Fruit fly (Drosophila melanogaster) whole organism, prepupa: ENCODE data around the gene Best2.
A peak's percentile ranks its signal among the peaks of the same experiment; 100 is the strongest.

Source experiments
- Blimp-1 ChIP-seq: fragments of 200-800 bp; sonication (Bioruptor generic); optimal IDR thresholded peaks from 3 replicates; lab custom pipeline; 2017; ENCODE audit warnings: missing biosample characterization, missing genetic modification characterization, mild to moderate bottlenecking, moderate library complexity, missing genetic modification reagents
- CG10669 ChIP-seq: fragments of 200-800 bp; sonication (Bioruptor generic); optimal IDR thresholded peaks from 3 replicates; lab custom pipeline; 2018; ENCODE audit warnings: missing biosample characterization, mild to moderate bottlenecking, missing genetic modification characterization, moderate library complexity
- CG11294 ChIP-seq: fragments of 200-800 bp; sonication (Bioruptor generic); IDR thresholded peaks from 2 replicates; pipeline ENCODE4 v1.3.6; 2022; ENCODE audit warnings: missing biosample characterization, missing genetic modification characterization
- CG15336 ChIP-seq: fragments of 200-800 bp; sonication (Bioruptor generic); IDR thresholded peaks from 2 replicates; pipeline ENCODE4 v1.3.6; 2022; ENCODE audit warnings: missing biosample characterization, missing genetic modification characterization
- CG1621 ChIP-seq: fragments of 200-800 bp; sonication (Bioruptor generic); optimal IDR thresholded peaks from 3 replicates; lab custom pipeline; 2018; ENCODE audit warnings: missing biosample characterization, mild to moderate bottlenecking, missing genetic modification characterization
- CG16779 ChIP-seq: fragments of 200-800 bp; sonication (Bioruptor generic); optimal IDR thresholded peaks from 3 replicates; lab custom pipeline; 2017; ENCODE audit warnings: missing biosample characterization, mild to moderate bottlenecking, missing genetic modification characterization
- CG3032 ChIP-seq: fragments of 200-800 bp; optimal IDR thresholded peaks from 2 replicates; lab custom pipeline; 2019; ENCODE audit warnings: missing biosample characterization, mild to moderate bottlenecking, missing genetic modification characterization, moderate library complexity
- CG31627 ChIP-seq: fragments of 200-800 bp; sonication (Bioruptor generic); optimal IDR thresholded peaks from 3 replicates; lab custom pipeline; 2016; ENCODE audit warnings: missing biosample characterization, missing genetic modification characterization
- CG32006 ChIP-seq: fragments of 200-800 bp; sonication (Bioruptor generic); optimal IDR thresholded peaks from 3 replicates; lab custom pipeline; 2017; ENCODE audit warnings: missing biosample characterization, mild to moderate bottlenecking, missing genetic modification characterization
- CG3919 ChIP-seq: fragments of 200-800 bp; sonication (Bioruptor generic); optimal IDR thresholded peaks from 3 replicates; lab custom pipeline; 2016; ENCODE audit warnings: missing biosample characterization, missing genetic modification characterization
- CG4318 ChIP-seq: fragments of 200-800 bp; sonication (Bioruptor generic); optimal IDR thresholded peaks from 3 replicates; lab custom pipeline; 2017; ENCODE audit warnings: missing biosample characterization, mild to moderate bottlenecking, missing genetic modification characterization
- CG6276 ChIP-seq: fragments of 200-800 bp; sonication (Bioruptor generic); optimal IDR thresholded peaks from 2 replicates; lab custom pipeline; 2017; ENCODE audit warnings: missing biosample characterization, mild to moderate bottlenecking, missing genetic modification characterization
- CG6792 ChIP-seq: fragments of 200-800 bp; sonication (Bioruptor generic); optimal IDR thresholded peaks from 3 replicates; lab custom pipeline; 2016; ENCODE audit warnings: missing biosample characterization, missing genetic modification characterization
- CG6808 ChIP-seq: fragments of 200-800 bp; sonication (Bioruptor generic); optimal IDR thresholded peaks from 3 replicates; lab custom pipeline; 2017; ENCODE audit warnings: missing biosample characterization, missing genetic modification characterization, mild to moderate bottlenecking, moderate library complexity, missing genetic modification reagents
- CG6854 ChIP-seq: fragments of 200-800 bp; sonication (Bioruptor generic); optimal IDR thresholded peaks from 2 replicates; lab custom pipeline; 2017; ENCODE audit warnings: missing biosample characterization, mild to moderate bottlenecking, missing genetic modification characterization
- CG8319 ChIP-seq: fragments of 200-800 bp; sonication (Bioruptor generic); optimal IDR thresholded peaks from 3 replicates; lab custom pipeline; 2016; ENCODE audit warnings: missing biosample characterization, missing genetic modification characterization
- CG8632 ChIP-seq: fragments of 200-800 bp; sonication (Bioruptor generic); optimal IDR thresholded peaks from 3 replicates; lab custom pipeline; 2016; ENCODE audit warnings: missing biosample characterization, missing genetic modification characterization
- Eip75B ChIP-seq: fragments of 200-800 bp; sonication (Bioruptor generic); optimal IDR thresholded peaks from 3 replicates; lab custom pipeline; 2016; ENCODE audit warnings: missing biosample characterization, missing genetic modification characterization
- Eip78C ChIP-seq: fragments of 200-800 bp; sonication (Bioruptor generic); peaks from one replicate; lab custom pipeline; 2016; ENCODE audit warnings: missing biosample characterization, missing genetic modification characterization
- Eip93F ChIP-seq: fragments of 200-800 bp; sonication (Bioruptor generic); optimal IDR thresholded peaks from 2 replicates; lab custom pipeline; 2016; ENCODE audit warnings: missing biosample characterization, mild to moderate bottlenecking, missing genetic modification characterization
- Ets21C ChIP-seq: fragments of 200-800 bp; sonication (Bioruptor generic); optimal IDR thresholded peaks from 3 replicates; lab custom pipeline; 2016; ENCODE audit warnings: missing biosample characterization, missing genetic modification characterization
- Gug ChIP-seq: fragments of 200-800 bp; sonication (Bioruptor generic); IDR thresholded peaks from 2 replicates; pipeline ENCODE4 v1.3.6; 2022; ENCODE audit warnings: missing biosample characterization, missing genetic modification characterization
- Hr38 ChIP-seq: sonication (Bioruptor generic); optimal IDR thresholded peaks from 2 replicates; lab custom pipeline; 2016; ENCODE audit warnings: missing biosample characterization, missing genetic modification characterization
- Hr39 ChIP-seq: fragments of 200-800 bp; sonication (Bioruptor generic); optimal IDR thresholded peaks from 2 replicates; lab custom pipeline; 2016; ENCODE audit warnings: missing biosample characterization, missing genetic modification characterization
- Hr4 ChIP-seq: fragments of 200-800 bp; sonication (Bioruptor generic); optimal IDR thresholded peaks from 3 replicates; lab custom pipeline; 2016; ENCODE audit warnings: missing biosample characterization, missing genetic modification characterization
- Lpt ChIP-seq: fragments of 200-800 bp; sonication (Bioruptor generic); optimal IDR thresholded peaks from 3 replicates; lab custom pipeline; 2016; ENCODE audit warnings: missing biosample characterization, missing genetic modification characterization
- Met ChIP-seq: fragments of 200-800 bp; sonication (Bioruptor generic); optimal IDR thresholded peaks from 3 replicates; lab custom pipeline; 2016; ENCODE audit warnings: missing biosample characterization, missing genetic modification characterization
- OdsH ChIP-seq: fragments of 200-800 bp; sonication (Bioruptor generic); optimal IDR thresholded peaks from 3 replicates; lab custom pipeline; 2016; ENCODE audit warnings: missing biosample characterization, missing genetic modification characterization
- Smox ChIP-seq: fragments of 200-800 bp; sonication (Bioruptor generic); optimal IDR thresholded peaks from 3 replicates; lab custom pipeline; 2016; ENCODE audit warnings: missing biosample characterization, missing genetic modification characterization
- Sox14 ChIP-seq: fragments of 200-800 bp; sonication (Bioruptor generic); optimal IDR thresholded peaks from 3 replicates; lab custom pipeline; 2016; ENCODE audit warnings: missing biosample characterization, missing genetic modification characterization
- Sox15 ChIP-seq: fragments of 200-800 bp; sonication (Bioruptor generic); optimal IDR thresholded peaks from 3 replicates; lab custom pipeline; 2016; ENCODE audit warnings: missing biosample characterization, missing genetic modification characterization
- achi ChIP-seq: fragments of 200-800 bp; sonication (Bioruptor generic); optimal IDR thresholded peaks from 3 replicates; lab custom pipeline; 2016; ENCODE audit warnings: missing biosample characterization, missing genetic modification characterization
- acj6 ChIP-seq: fragments of 200-800 bp; sonication (Bioruptor generic); optimal IDR thresholded peaks from 3 replicates; lab custom pipeline; 2016; ENCODE audit warnings: missing biosample characterization, missing genetic modification characterization
- cyc ChIP-seq: fragments of 200-800 bp; sonication (Bioruptor generic); optimal IDR thresholded peaks from 3 replicates; lab custom pipeline; 2016; ENCODE audit warnings: missing biosample characterization, missing genetic modification characterization
- dac ChIP-seq: fragments of 200-800 bp; sonication (Bioruptor generic); optimal IDR thresholded peaks from 2 replicates; lab custom pipeline; 2017; ENCODE audit warnings: missing biosample characterization, mild to moderate bottlenecking, missing genetic modification characterization
- dsx ChIP-seq: fragments of 200-800 bp; optimal IDR thresholded peaks from 3 replicates; lab custom pipeline; 2019; ENCODE audit warnings: missing biosample characterization, mild to moderate bottlenecking, missing genetic modification characterization, moderate library complexity; ENCODE audit not compliant: poor library complexity, severe bottlenecking
- eg ChIP-seq: fragments of 200-800 bp; sonication (Bioruptor generic); IDR thresholded peaks from 3 replicates; pipeline ENCODE4 v1.3.6; 2022; ENCODE audit warnings: missing biosample characterization, missing genetic modification characterization
- esn ChIP-seq: fragments of 200-800 bp; sonication (Bioruptor generic); optimal IDR thresholded peaks from 2 replicates; lab custom pipeline; 2016; ENCODE audit warnings: missing biosample characterization, mild to moderate bottlenecking, missing genetic modification characterization, moderate library complexity
- fd59A ChIP-seq: fragments of 200-800 bp; sonication (Bioruptor generic); optimal IDR thresholded peaks from 2 replicates; lab custom pipeline; 2017; ENCODE audit warnings: missing biosample characterization, mild to moderate bottlenecking, missing genetic modification characterization, missing genetic modification reagents
- net ChIP-seq: fragments of 200-800 bp; sonication (Bioruptor generic); optimal IDR thresholded peaks from 3 replicates; lab custom pipeline; 2016; ENCODE audit warnings: missing biosample characterization, missing genetic modification characterization
- pdm3 ChIP-seq: fragments of 200-800 bp; sonication (Bioruptor generic); optimal IDR thresholded peaks from 3 replicates; lab custom pipeline; 2016; ENCODE audit warnings: missing biosample characterization, missing genetic modification characterization
- ss ChIP-seq, 2 experiments: fragments of 200-800 bp; sonication (Bioruptor generic); optimal IDR thresholded peaks; 2 replicates in 1 of 2; 3 replicates in 1 of 2; lab custom pipeline; 2017 to 2018; ENCODE audit warnings: mild to moderate bottlenecking in 2 of 2, missing biosample characterization in 2 of 2, missing genetic modification characterization in 2 of 2, moderate library complexity in 1 of 2
- svp ChIP-seq: fragments of 200-800 bp; sonication (Bioruptor generic); peaks from one replicate; lab custom pipeline; 2016; ENCODE audit warnings: missing biosample characterization, missing genetic modification characterization
- topi ChIP-seq: fragments of 200-800 bp; sonication (Bioruptor generic); optimal IDR thresholded peaks from 3 replicates; lab custom pipeline; 2016; ENCODE audit warnings: missing biosample characterization, missing genetic modification characterization
- vri ChIP-seq: fragments of 200-800 bp; sonication (Bioruptor generic); optimal IDR thresholded peaks from 3 replicates; lab custom pipeline; 2016; ENCODE audit warnings: missing biosample characterization, mild to moderate bottlenecking, missing genetic modification characterization

Gene Best2

DNA sequence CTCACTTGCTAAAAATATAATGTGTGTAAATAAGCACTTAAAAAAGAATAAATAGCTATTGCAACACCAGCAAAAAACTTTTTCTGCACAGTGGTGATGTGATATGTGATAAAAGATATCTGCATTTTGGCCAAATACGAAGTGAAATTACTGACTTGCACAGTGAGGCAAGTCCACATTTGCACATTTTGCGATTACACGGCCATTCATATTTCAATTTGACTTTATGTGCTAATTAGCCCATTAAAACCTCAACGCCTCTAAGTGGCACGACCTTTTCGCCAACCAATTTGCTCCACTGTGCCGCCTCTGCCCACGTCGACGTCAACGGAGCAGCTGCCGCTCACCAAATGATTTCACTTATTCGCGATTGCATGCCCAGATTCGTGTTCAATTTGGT is 36.3 kb downstream of the Best2 start, which contains the start of gene CG33946 (continued):
- TF ChIP-seq dsx = no peak
- peak; percentile 86 for TF ChIP-seq CG31627 (GFP tag; lab: Kevin White, UChicago)
- peak; percentile 74 for TF ChIP-seq CG32006
- no peak for TF ChIP-seq Hr38 (GFP tag; lab: Kevin White, UChicago)
- peak; percentile 71 for TF ChIP-seq CG11294 (GFP tag; lab: Robert Waterston, UW)
- peak; percentile 44 for TF ChIP-seq Blimp-1 (GFP tag; lab: Kevin White, UChicago)
- TF ChIP-seq CG8632 = peak; percentile 37
- TF ChIP-seq CG6808 (GFP tag; lab: Kevin White, UChicago) = no peak
- peak; percentile 74 for TF ChIP-seq esn (GFP tag; lab: Kevin White, UChicago)
- no peak for TF ChIP-seq CG1621 (tag; lab: Kevin White, UChicago)
- TF ChIP-seq acj6 (GFP tag; lab: Kevin White, UChicago) = peak; percentile 58
- TF ChIP-seq CG3919 (GFP tag; lab: Kevin White, UChicago) = peak; percentile 76
- peak; percentile 83 for TF ChIP-seq eg (GFP tag; lab: Robert Waterston, UW)
- peak; percentile 3 for TF ChIP-seq CG3032 (tag; lab: Kevin White, UChicago)
- TF ChIP-seq dac (GFP tag; lab: Kevin White, UChicago) = no peak
- peak; percentile 40 for TF ChIP-seq CG6276
- peak; percentile 59 for TF ChIP-seq Eip78C (GFP tag; lab: Kevin White, UChicago)
- peak; percentile 39 for TF ChIP-seq CG6792 (GFP tag; lab: Kevin White, UChicago)
- TF ChIP-seq Sox15 (GFP tag; lab: Kevin White, UChicago) = peak; percentile 57
- TF ChIP-seq achi (GFP tag; lab: Kevin White, UChicago) = peak; percentile 53
- TF ChIP-seq Met (GFP tag; lab: Kevin White, UChicago) = peak; percentile 70
- TF ChIP-seq Eip93F (GFP tag; lab: Kevin White, UChicago) = no peak
- peak; percentile 41 for TF ChIP-seq Lpt (GFP tag; lab: Kevin White, UChicago)
- no peak for TF ChIP-seq ss (GFP tag; optimal IDR thresholded peaks at IDR 0.05; lab: Kevin White, UChicago)
- no peak for TF ChIP-seq fd59A (GFP tag; lab: Kevin White, UChicago)
- TF ChIP-seq CG15336 (GFP tag; lab: Robert Waterston, UW) = peak; percentile 76
- peak; percentile 42 for TF ChIP-seq net
- TF ChIP-seq Ets21C (GFP tag; lab: Kevin White, UChicago) = peak; percentile 72
- peak; percentile 60 for TF ChIP-seq Hr4 (GFP tag; lab: Kevin White, UChicago)
- TF ChIP-seq Smox (GFP tag; lab: Kevin White, UChicago) = peak; percentile 74

- TF ChIP-seq Eip78C (GFP tag; lab: Kevin White, UChicago) (peak; percentile 25), Hr39 (no peak), CG4318 (GFP tag; lab: Kevin White, UChicago) (no peak), CG11294 (GFP tag; lab: Robert Waterston, UW) (no peak), Sox15 (GFP tag; lab: Kevin White, UChicago) (no peak), CG6808 (GFP tag; lab: Kevin White, UChicago) (peak; percentile 45), CG3032 (tag; lab: Kevin White, UChicago) (no peak), pdm3 (no peak), vri (GFP tag; lab: Kevin White, UChicago) (no peak), achi (GFP tag; lab: Kevin White, UChicago) (no peak), CG6854 (peak; percentile 68), Blimp-1 (GFP tag; lab: Kevin White, UChicago) (no peak), ss (GFP tag; optimal IDR thresholded peaks at IDR 0.05; lab: Kevin White, UChicago) (peak; percentile 64 to 66), net (peak; percentile 50), CG6792 (GFP tag; lab: Kevin White, UChicago) (no peak), Eip75B (peak; percentile 22), topi (GFP tag; lab: Kevin White, UChicago) (no peak), CG31627 (GFP tag; lab: Kevin White, UChicago) (no peak), fd59A (GFP tag; lab: Kevin White, UChicago) (no peak), CG10669 (peak; percentile 9), esn (GFP tag; lab: Kevin White, UChicago) (no peak), eg (GFP tag; lab: Robert Waterston, UW) (peak; percentile 45; the same call in 1 of the 3 replicates), Met (GFP tag; lab: Kevin White, UChicago) (no peak), cyc (no peak), CG1621 (tag; lab: Kevin White, UChicago) (peak; percentile 61), dsx (peak; percentile 14), svp (GFP tag; lab: Kevin White, UChicago) (no peak), Smox (GFP tag; lab: Kevin White, UChicago) (no peak), CG8632 (no peak), CG16779 (tag; lab: Kevin White, UChicago) (peak; percentile 46), CG8319 (GFP tag; lab: Kevin White, UChicago) (no peak), OdsH (GFP tag; lab: Kevin White, UChicago) (no peak), Hr4 (GFP tag; lab: Kevin White, UChicago) (no peak), Sox14 (no peak), dac (GFP tag; lab: Kevin White, UChicago) (no peak), Gug (GFP tag; lab: Robert Waterston, UW) (no peak)
These were observed 37.8 kb downstream of the Best2 start for dm6 chr3L:6218517-6219155.
